Worm (Caenorhabditis elegans) whole organism, mixed stage, embryonic: ENCODE results near the gene ceh-32.

Source experiments
- M03D4.4 ChIP-seq: sonication (generic microtip); optimal IDR thresholded peaks from 2 replicates; lab custom pipeline; 2017; ENCODE audit warnings: mild to moderate bottlenecking, missing genetic modification characterization, missing compliant biosample characterization
- bed-3 ChIP-seq: fragments of 200-800 bp; sonication (Bioruptor generic); optimal IDR thresholded peaks from 3 replicates; lab custom pipeline; 2018; ENCODE audit warnings: mild to moderate bottlenecking, missing genetic modification characterization, moderate library complexity, missing compliant biosample characterization
- blmp-1 ChIP-seq: fragments of 150-350 bp; optimal IDR thresholded peaks from 2 replicates; lab custom pipeline; 2014; ENCODE audit warnings: missing biosample characterization, missing genetic modification characterization
- ceh-39 ChIP-seq: fragments of 150-350 bp; optimal IDR thresholded peaks from 2 replicates; lab custom pipeline; 2014; ENCODE audit warnings: missing biosample characterization, missing genetic modification characterization
- ceh-43 ChIP-seq: fragments of 200-800 bp; sonication (Bioruptor generic); optimal IDR thresholded peaks from 2 replicates; lab custom pipeline; 2018; ENCODE audit warnings: mild to moderate bottlenecking, missing genetic modification characterization, moderate library complexity, missing compliant biosample characterization
- ceh-83 ChIP-seq: fragments of 200-800 bp; sonication (Bioruptor generic); optimal IDR thresholded peaks from 2 replicates; lab custom pipeline; 2018; ENCODE audit warnings: mild to moderate bottlenecking, missing genetic modification characterization, missing compliant biosample characterization
- ces-1 ChIP-seq: fragments of 150-350 bp; optimal IDR thresholded peaks from 2 replicates; lab custom pipeline; 2014; ENCODE audit warnings: missing biosample characterization, missing genetic modification reagents, missing genetic modification characterization
- drap-1 ChIP-seq: fragments of 200-800 bp; sonication (Bioruptor generic); optimal IDR thresholded peaks from 3 replicates; lab custom pipeline; 2018; ENCODE audit warnings: mild to moderate bottlenecking, missing genetic modification characterization, missing compliant biosample characterization
- elt-1 ChIP-seq: sonication (generic microtip); optimal IDR thresholded peaks from 2 replicates; lab custom pipeline; 2017; ENCODE audit warnings: missing genetic modification characterization, mild to moderate bottlenecking, missing compliant biosample characterization, antibody characterized with exemption, moderate library complexity, borderline replicate concordance; ENCODE audit not compliant: insufficient read depth
- elt-3 ChIP-seq: fragments of 150-350 bp; optimal IDR thresholded peaks from 2 replicates; lab custom pipeline; 2014; ENCODE audit warnings: missing biosample characterization, missing genetic modification characterization
- flh-1 ChIP-seq: fragments of 200-800 bp; sonication (Bioruptor generic); optimal IDR thresholded peaks from 2 replicates; lab custom pipeline; 2018; ENCODE audit warnings: mild to moderate bottlenecking, missing genetic modification characterization, moderate library complexity, missing compliant biosample characterization
- ham-2 ChIP-seq: fragments of 200-800 bp; sonication (Bioruptor generic); optimal IDR thresholded peaks from 2 replicates; lab custom pipeline; 2018; ENCODE audit warnings: mild to moderate bottlenecking, missing genetic modification characterization, missing compliant biosample characterization
- lin-13 ChIP-seq: fragments of 150-350 bp; optimal IDR thresholded peaks from 2 replicates; lab custom pipeline; 2014; ENCODE audit warnings: missing biosample characterization, missing genetic modification characterization
- lin-32 ChIP-seq: fragments of 200-800 bp; sonication (Bioruptor generic); optimal IDR thresholded peaks from 2 replicates; lab custom pipeline; 2018; ENCODE audit warnings: mild to moderate bottlenecking, missing genetic modification characterization, missing compliant biosample characterization
- lsy-2 ChIP-seq: fragments of 150-350 bp; optimal IDR thresholded peaks from 2 replicates; lab custom pipeline; 2014; ENCODE audit warnings: missing biosample characterization, missing genetic modification characterization
- mep-1 ChIP-seq: fragments of 150-350 bp; optimal IDR thresholded peaks from 2 replicates; lab custom pipeline; 2017; ENCODE audit warnings: missing biosample characterization, missing genetic modification reagents, missing genetic modification characterization, inconsistent platforms
- mls-2 ChIP-seq: sonication (generic microtip); optimal IDR thresholded peaks from 2 replicates; lab custom pipeline; 2016; ENCODE audit warnings: mild to moderate bottlenecking, missing genetic modification characterization, moderate library complexity, missing compliant biosample characterization
- nhr-12 ChIP-seq: fragments of 150-350 bp; optimal IDR thresholded peaks from 2 replicates; lab custom pipeline; 2014; ENCODE audit warnings: missing biosample characterization, missing genetic modification characterization
- nhr-2 ChIP-seq: fragments of 150-350 bp; optimal IDR thresholded peaks from 2 replicates; lab custom pipeline; 2014; ENCODE audit warnings: missing biosample characterization, missing genetic modification characterization
- nhr-76 ChIP-seq: sonication (generic microtip); optimal IDR thresholded peaks from 2 replicates; lab custom pipeline; 2017; ENCODE audit warnings: missing biosample characterization, missing genetic modification characterization
- snpc-4 ChIP-seq: fragments of 150-350 bp; optimal IDR thresholded peaks from 2 replicates; lab custom pipeline; 2014; ENCODE audit warnings: missing biosample characterization, missing genetic modification characterization
- sptf-1 ChIP-seq: sonication (generic microtip); optimal IDR thresholded peaks from 2 replicates; lab custom pipeline; 2017; ENCODE audit warnings: mild to moderate bottlenecking, missing genetic modification characterization, moderate library complexity, missing compliant biosample characterization
- tbx-8 ChIP-seq: fragments of 200-800 bp; sonication (Bioruptor generic); optimal IDR thresholded peaks from 2 replicates; lab custom pipeline; 2018; ENCODE audit warnings: mild to moderate bottlenecking, missing genetic modification characterization, moderate library complexity, missing compliant biosample characterization
- unc-120 ChIP-seq: sonication (generic microtip); optimal IDR thresholded peaks from 2 replicates; lab custom pipeline; 2017; ENCODE audit warnings: missing genetic modification characterization, missing compliant biosample characterization; ENCODE audit not compliant: poor library complexity, severe bottlenecking
- unc-39 ChIP-seq: fragments of 150-350 bp; optimal IDR thresholded peaks from 2 replicates; lab custom pipeline; 2014; ENCODE audit warnings: missing biosample characterization, missing genetic modification characterization
- unc-62 ChIP-seq: fragments of 150-350 bp; optimal IDR thresholded peaks from 2 replicates; lab custom pipeline; 2014; ENCODE audit warnings: missing biosample characterization, missing genetic modification reagents, missing genetic modification characterization
- zip-8 ChIP-seq: fragments of 150-350 bp; optimal IDR thresholded peaks from 2 replicates; lab custom pipeline; 2014; ENCODE audit warnings: missing biosample characterization, missing genetic modification characterization
- ztf-11 ChIP-seq: fragments of 150-350 bp; optimal IDR thresholded peaks from 2 replicates; lab custom pipeline; 2014; ENCODE audit warnings: missing biosample characterization, missing genetic modification characterization

The ceh-32 gene

DNA sequence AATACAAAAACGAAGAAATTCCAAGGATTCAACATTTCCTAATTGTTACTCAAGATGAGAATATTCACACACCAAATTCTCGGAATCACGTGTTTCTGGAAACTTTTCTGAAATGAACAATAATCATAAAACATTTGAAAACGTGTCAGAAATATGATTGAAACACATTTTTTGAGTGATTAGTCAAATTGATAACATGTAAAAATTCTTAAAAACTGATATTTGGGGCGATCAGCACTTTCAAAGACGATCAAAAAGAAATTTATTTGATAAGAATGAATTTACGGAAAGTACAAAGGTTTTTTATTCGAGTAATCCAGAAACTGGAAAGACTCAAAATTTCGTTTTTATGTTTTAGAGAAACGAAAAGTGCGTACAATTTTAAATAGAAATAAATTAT lies 10.6 kb upstream of the ceh-32 start, which contains the start of gene tre-3:
Gene tre-3 (minus strand): TSS at position 107 of the 400 bp plus-strand sequence.
- TF ChIP-seq elt-1 (no peak), sptf-1 (tag; lab: Kevin White, UChicago) (no peak), unc-39 (no peak), ceh-43 (GFP tag; lab: Kevin White, UChicago) (no peak), ceh-39 (tag; lab: Kevin White, UChicago) (no peak), ham-2 (GFP tag; lab: Kevin White, UChicago) (no peak), M03D4.4 (tag; lab: Kevin White, UChicago) (no peak), snpc-4 (tag; lab: Kevin White, UChicago) (no peak), bed-3 (GFP tag; lab: Kevin White, UChicago) (no peak), nhr-12 (tag; lab: Kevin White, UChicago) (no peak), lsy-2 (no peak), mls-2 (tag; lab: Kevin White, UChicago) (no peak), ztf-11 (tag; lab: Kevin White, UChicago) (no peak)

- TF ChIP-seq drap-1 (GFP tag; lab: Kevin White, UChicago), result no peak
- peak; percentile 50 for TF ChIP-seq ces-1 (GFP tag; lab: Kevin White, UChicago)
Measured at ce11 chrV:11711751-11712150, 6.6 kb upstream of the ceh-32 start.

DNA sequence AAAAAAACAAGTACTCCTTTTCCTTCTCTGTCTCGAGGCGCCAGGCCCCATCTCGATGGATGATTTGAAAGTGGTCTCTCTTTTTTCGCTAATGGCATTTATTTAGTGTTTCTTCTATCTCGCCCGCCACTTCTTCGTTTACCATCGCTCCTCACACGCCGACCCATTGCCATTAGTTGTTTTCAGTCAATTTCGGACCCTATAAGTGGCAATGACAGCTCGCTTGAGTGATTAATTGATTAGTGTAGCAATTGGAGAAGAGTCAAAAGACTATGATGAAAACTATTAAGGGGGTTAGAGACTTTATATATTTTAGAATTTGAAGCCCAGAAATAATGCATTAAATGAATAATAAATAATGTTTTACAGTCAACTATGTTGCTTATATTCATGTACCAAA lies 1.2 kb upstream of the ceh-32 start:
- no peak for TF ChIP-seq lin-32 (GFP tag; lab: Kevin White, UChicago)
- no peak for TF ChIP-seq blmp-1 (tag; lab: Kevin White, UChicago)
- no peak for TF ChIP-seq snpc-4 (tag; lab: Kevin White, UChicago)
- no peak for TF ChIP-seq mep-1 (tag; lab: Kevin White, UChicago)
- no peak for TF ChIP-seq tbx-8 (GFP tag; lab: Kevin White, UChicago)
- no peak for TF ChIP-seq nhr-12 (tag; lab: Kevin White, UChicago)
- no peak for TF ChIP-seq unc-120 (tag; lab: Kevin White, UChicago)
- no peak for TF ChIP-seq ceh-83 (GFP tag; lab: Kevin White, UChicago)
- no peak for TF ChIP-seq zip-8 (tag; lab: Kevin White, UChicago)

- no peak for TF ChIP-seq lin-32 (GFP tag; lab: Kevin White, UChicago)
- no peak for TF ChIP-seq blmp-1 (tag; lab: Kevin White, UChicago)
- peak; percentile 81 for TF ChIP-seq ces-1 (GFP tag; lab: Kevin White, UChicago)
- TF ChIP-seq elt-3 (tag; lab: Kevin White, UChicago), result no peak
- no peak for TF ChIP-seq zip-8 (tag; lab: Kevin White, UChicago)
- TF ChIP-seq, all 35 proteins: peak for 1
Measured at ce11 chrV:11704658-11705057, 542 bp downstream of the ceh-32 start.

DNA sequence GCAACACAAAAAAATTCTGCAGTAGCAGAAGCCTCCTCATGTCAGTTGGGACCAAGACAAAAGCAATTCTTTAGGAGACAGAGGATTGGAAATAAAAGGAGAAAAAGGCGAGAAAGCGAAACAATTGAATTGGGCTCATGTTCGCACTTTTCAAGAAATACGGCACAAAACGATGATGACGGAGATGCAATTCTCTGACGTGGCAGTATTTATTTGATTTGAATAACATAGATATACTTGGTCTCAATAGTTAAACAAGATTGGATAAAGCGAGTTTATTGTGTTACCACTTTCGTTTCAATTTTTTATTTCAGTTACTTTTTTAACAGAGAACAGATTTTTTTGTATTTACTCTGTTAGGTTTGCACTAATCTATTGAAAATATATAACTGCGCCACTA lies 7.7 kb downstream of the ceh-32 start:
- TF ChIP-seq bed-3 (GFP tag; lab: Kevin White, UChicago), result no peak
- TF ChIP-seq nhr-2 (tag; lab: Kevin White, UChicago), result no peak
- peak; percentile 84 for TF ChIP-seq ces-1 (GFP tag; lab: Kevin White, UChicago)
- no peak for TF ChIP-seq tbx-8 (GFP tag; lab: Kevin White, UChicago)

- TF ChIP-seq blmp-1 (tag; lab: Kevin White, UChicago) (no peak), ham-2 (GFP tag; lab: Kevin White, UChicago) (no peak), sptf-1 (tag; lab: Kevin White, UChicago) (no peak), unc-62 (GFP tag; lab: Kevin White, UChicago) (no peak), flh-1 (GFP tag; lab: Kevin White, UChicago) (no peak), zip-8 (tag; lab: Kevin White, UChicago) (no peak), lin-13 (tag; lab: Kevin White, UChicago) (no peak), ceh-83 (GFP tag; lab: Kevin White, UChicago) (no peak), elt-3 (tag; lab: Kevin White, UChicago) (no peak), unc-120 (tag; lab: Kevin White, UChicago) (no peak), nhr-12 (tag; lab: Kevin White, UChicago) (no peak), ztf-11 (tag; lab: Kevin White, UChicago) (no peak), mls-2 (tag; lab: Kevin White, UChicago) (no peak), mep-1 (tag; lab: Kevin White, UChicago) (no peak), nhr-76 (no peak)
Measured at ce11 chrV:11695597-11695996, 9.6 kb downstream of the ceh-32 start, which contains the start of gene W05E10.5. TSS of gene W05E10.5 (minus strand) at chrV:11695697.
